Fruit fly (Drosophila melanogaster) whole organism, embryonic: ENCODE data around the gene crq.

Experiments used
- Asciz ChIP-seq: fragments of 200-800 bp; sonication (Bioruptor generic); optimal IDR thresholded peaks from 2 replicates; lab custom pipeline; 2017; ENCODE audit warnings: missing biosample characterization, mild to moderate bottlenecking, missing genetic modification characterization, missing genetic modification reagents
- CG10209 ChIP-seq: fragments of 200-800 bp; sonication (Bioruptor generic); optimal IDR thresholded peaks from 3 replicates; lab custom pipeline; 2017; ENCODE audit warnings: missing biosample characterization, mild to moderate bottlenecking, missing genetic modification characterization, missing genetic modification reagents
- CG10366 ChIP-seq: fragments of 200-800 bp; sonication (Bioruptor generic); IDR thresholded peaks from 2 replicates; pipeline ENCODE4 v1.3.6; 2022; ENCODE audit warnings: missing biosample characterization, missing genetic modification characterization
- CG10565 ChIP-seq: fragments of 200-800 bp; sonication (Bioruptor generic); optimal IDR thresholded peaks from 3 replicates; lab custom pipeline; 2016; ENCODE audit warnings: missing biosample characterization, mild to moderate bottlenecking, missing genetic modification characterization
- CG12104 ChIP-seq: fragments of 200-800 bp; sonication (Bioruptor generic); optimal IDR thresholded peaks from 3 replicates; lab custom pipeline; 2016; ENCODE audit warnings: missing biosample characterization, missing genetic modification characterization
- CG12236 ChIP-seq: fragments of 200-800 bp; sonication (Bioruptor generic); optimal IDR thresholded peaks from 2 replicates; lab custom pipeline; 2016; ENCODE audit warnings: missing biosample characterization, missing genetic modification characterization
- CG12299 ChIP-seq: fragments of 200-800 bp; sonication (Bioruptor generic); optimal IDR thresholded peaks from 2 replicates; lab custom pipeline; 2018; ENCODE audit warnings: missing biosample characterization, mild to moderate bottlenecking, missing genetic modification characterization
- CG13123 ChIP-seq: fragments of 200-800 bp; sonication (Bioruptor generic); optimal IDR thresholded peaks from 2 replicates; lab custom pipeline; 2016; ENCODE audit warnings: missing biosample characterization, missing genetic modification characterization
- CG15011 ChIP-seq: fragments of 200-800 bp; sonication (Bioruptor generic); optimal IDR thresholded peaks from 3 replicates; lab custom pipeline; 2018; ENCODE audit warnings: missing biosample characterization, mild to moderate bottlenecking, missing genetic modification characterization
- CG15479 ChIP-seq: fragments of 200-800 bp; sonication (Bioruptor generic); optimal IDR thresholded peaks from 3 replicates; lab custom pipeline; 2019; ENCODE audit warnings: missing biosample characterization, mild to moderate bottlenecking, missing genetic modification characterization, moderate library complexity
- CG1647 ChIP-seq: fragments of 200-800 bp; sonication (Bioruptor generic); optimal IDR thresholded peaks from 3 replicates; lab custom pipeline; 2016; ENCODE audit warnings: missing biosample characterization, missing genetic modification characterization
- CG17186 ChIP-seq: fragments of 200-800 bp; sonication (Bioruptor generic); optimal IDR thresholded peaks from 3 replicates; lab custom pipeline; 2017; ENCODE audit warnings: missing biosample characterization, missing genetic modification reagents, missing genetic modification characterization
- CG1832 ChIP-seq: fragments of 200-800 bp; sonication (Bioruptor generic); optimal IDR thresholded peaks from 2 replicates; lab custom pipeline; 2017; ENCODE audit warnings: missing biosample characterization, mild to moderate bottlenecking, missing genetic modification characterization, inconsistent platforms
- CG18476 ChIP-seq: fragments of 200-800 bp; sonication (Bioruptor generic); optimal IDR thresholded peaks from 2 replicates; lab custom pipeline; 2016; ENCODE audit warnings: missing biosample characterization, mild to moderate bottlenecking, missing genetic modification characterization
- CG2678 ChIP-seq: fragments of 200-800 bp; sonication (Bioruptor generic); optimal IDR thresholded peaks from 3 replicates; lab custom pipeline; 2019; ENCODE audit warnings: missing biosample characterization, mild to moderate bottlenecking, missing genetic modification characterization, moderate library complexity
- CG31365 ChIP-seq: fragments of 200-800 bp; sonication (Bioruptor generic); optimal IDR thresholded peaks from 2 replicates; lab custom pipeline; 2018; ENCODE audit warnings: missing biosample characterization, mild to moderate bottlenecking, missing genetic modification characterization
- CG33213 ChIP-seq: fragments of 200-800 bp; sonication (Bioruptor generic); optimal IDR thresholded peaks from 3 replicates; lab custom pipeline; 2016; ENCODE audit warnings: missing biosample characterization, missing genetic modification characterization
- CG34376 ChIP-seq: fragments of 200-800 bp; sonication (Bioruptor generic); optimal IDR thresholded peaks from 2 replicates; lab custom pipeline; 2018; ENCODE audit warnings: missing biosample characterization, mild to moderate bottlenecking, missing genetic modification characterization
- CG5180 ChIP-seq: fragments of 200-800 bp; sonication (Bioruptor generic); optimal IDR thresholded peaks from 3 replicates; lab custom pipeline; 2017; ENCODE audit warnings: missing biosample characterization, missing genetic modification characterization, mild to moderate bottlenecking, moderate library complexity, missing genetic modification reagents
- CG7357 ChIP-seq: fragments of 200-800 bp; sonication (Bioruptor generic); IDR thresholded peaks from 3 replicates; pipeline ENCODE4 v1.3.6; 2022; ENCODE audit warnings: missing biosample characterization, missing genetic modification characterization
- CG7839 ChIP-seq: fragments of 200-800 bp; sonication (Bioruptor generic); optimal IDR thresholded peaks from 3 replicates; lab custom pipeline; 2018; ENCODE audit warnings: missing biosample characterization, mild to moderate bottlenecking, missing genetic modification characterization, moderate library complexity
- CG7928 ChIP-seq: fragments of 200-800 bp; sonication (Bioruptor generic); optimal IDR thresholded peaks from 2 replicates; lab custom pipeline; 2017; ENCODE audit warnings: missing biosample characterization, mild to moderate bottlenecking, missing genetic modification characterization
- CG8281 ChIP-seq: fragments of 200-800 bp; sonication (Bioruptor generic); optimal IDR thresholded peaks from 2 replicates; lab custom pipeline; 2018; ENCODE audit warnings: missing biosample characterization, mild to moderate bottlenecking, missing genetic modification characterization, moderate library complexity
- CG8290 ChIP-seq, 3 experiments: fragments of 200-800 bp; sonication (Bioruptor generic); optimal IDR thresholded peaks; 2 replicates each; lab custom pipeline; 2016 to 2019; ENCODE audit warnings: missing biosample characterization in 3 of 3, missing genetic modification characterization in 3 of 3, mild to moderate bottlenecking in 2 of 3, moderate library complexity in 1 of 3
- CTCF ChIP-seq: fragments of 200-800 bp; sonication (Bioruptor generic); optimal IDR thresholded peaks from 2 replicates; lab custom pipeline; 2017; ENCODE audit warnings: missing biosample characterization, mild to moderate bottlenecking, missing genetic modification characterization, moderate library complexity
- Ets97D ChIP-seq: fragments of 200-800 bp; sonication (Bioruptor generic); optimal IDR thresholded peaks from 3 replicates; lab custom pipeline; 2016; ENCODE audit warnings: missing biosample characterization, missing genetic modification characterization
- Hand ChIP-seq: fragments of 200-800 bp; sonication (Bioruptor generic); optimal IDR thresholded peaks from 2 replicates; lab custom pipeline; 2017; ENCODE audit warnings: mild to moderate bottlenecking, missing biosample characterization, missing genetic modification reagents, missing genetic modification characterization
- HmgZ ChIP-seq: fragments of 200-800 bp; sonication (Bioruptor generic); optimal IDR thresholded peaks from 2 replicates; lab custom pipeline; 2018; ENCODE audit warnings: missing biosample characterization, mild to moderate bottlenecking, missing genetic modification characterization
- Myb ChIP-seq: fragments of 200-800 bp; sonication (Bioruptor generic); optimal IDR thresholded peaks from 2 replicates; lab custom pipeline; 2016; ENCODE audit warnings: missing biosample characterization, missing genetic modification characterization
- NC2α ChIP-seq: fragments of 200-800 bp; sonication (Bioruptor generic); optimal IDR thresholded peaks from 2 replicates; lab custom pipeline; 2016; ENCODE audit warnings: missing biosample characterization, missing genetic modification characterization
- Nf-YB ChIP-seq: fragments of 200-800 bp; sonication (Bioruptor generic); optimal IDR thresholded peaks from 3 replicates; lab custom pipeline; 2019; ENCODE audit warnings: missing biosample characterization, mild to moderate bottlenecking, missing genetic modification characterization, moderate library complexity
- Xbp1 ChIP-seq: fragments of 200-800 bp; sonication (Bioruptor generic); optimal IDR thresholded peaks from 3 replicates; lab custom pipeline; 2016; ENCODE audit warnings: missing biosample characterization, mild to moderate bottlenecking, missing genetic modification characterization
- ase ChIP-seq: fragments of 200-800 bp; sonication (Bioruptor generic); IDR thresholded peaks from 3 replicates; pipeline ENCODE4 v1.3.6; 2022; ENCODE audit warnings: missing biosample characterization, missing genetic modification characterization
- bigmax ChIP-seq: fragments of 200-800 bp; sonication (Bioruptor generic); optimal IDR thresholded peaks from 2 replicates; lab custom pipeline; 2018; ENCODE audit warnings: missing biosample characterization, mild to moderate bottlenecking, missing genetic modification characterization
- bowl ChIP-seq: fragments of 200-800 bp; sonication (Bioruptor generic); IDR thresholded peaks from 2 replicates; pipeline ENCODE4 v1.3.6; 2022; ENCODE audit warnings: missing biosample characterization, missing genetic modification characterization
- chif ChIP-seq, 2 experiments: fragments of 200-800 bp; sonication (Bioruptor generic); optimal IDR thresholded peaks; 3 replicates each; lab custom pipeline; 2016; ENCODE audit warnings: missing biosample characterization in 2 of 2, missing genetic modification characterization in 2 of 2
- croc ChIP-seq: fragments of 200-800 bp; sonication (Bioruptor generic); conservative IDR thresholded peaks from 3 replicates; pipeline ENCODE4 v1.3.6; 2022; ENCODE audit warnings: missing biosample characterization, missing genetic modification characterization
- cwo ChIP-seq: fragments of 200-800 bp; sonication (Bioruptor generic); optimal IDR thresholded peaks from 3 replicates; lab custom pipeline; 2017; ENCODE audit warnings: missing biosample characterization, missing genetic modification characterization, mild to moderate bottlenecking, moderate library complexity, missing genetic modification reagents
- gro ChIP-seq: fragments of 200-800 bp; sonication (Bioruptor generic); optimal IDR thresholded peaks from 2 replicates; lab custom pipeline; 2016; ENCODE audit warnings: missing biosample characterization, missing genetic modification characterization
- lilli ChIP-seq: fragments of 200-800 bp; sonication (Bioruptor generic); optimal IDR thresholded peaks from 3 replicates; lab custom pipeline; 2016; ENCODE audit warnings: missing biosample characterization, missing genetic modification characterization
- nau ChIP-seq: fragments of 200-800 bp; sonication (Bioruptor generic); optimal IDR thresholded peaks from 3 replicates; lab custom pipeline; 2017; ENCODE audit warnings: missing biosample characterization, mild to moderate bottlenecking, missing genetic modification characterization, missing genetic modification reagents
- nerfin-1 ChIP-seq: fragments of 200-800 bp; sonication (Bioruptor generic); optimal IDR thresholded peaks from 3 replicates; lab custom pipeline; 2019; ENCODE audit warnings: missing biosample characterization, mild to moderate bottlenecking, missing genetic modification characterization, moderate library complexity
- peb ChIP-seq: fragments of 200-800 bp; sonication (Bioruptor generic); IDR thresholded peaks from 2 replicates; pipeline ENCODE4 v1.3.6; 2022; ENCODE audit warnings: missing biosample characterization, missing genetic modification characterization
- phol ChIP-seq: fragments of 200-800 bp; sonication (Bioruptor generic); optimal IDR thresholded peaks from 3 replicates; lab custom pipeline; 2018; ENCODE audit warnings: missing biosample characterization, mild to moderate bottlenecking, missing genetic modification characterization, moderate library complexity
- row ChIP-seq: fragments of 200-800 bp; sonication (Bioruptor generic); IDR thresholded peaks from 3 replicates; pipeline ENCODE4 v1.3.6; 2022; ENCODE audit warnings: missing biosample characterization, missing genetic modification characterization
- shn ChIP-seq: fragments of 200-800 bp; sonication (Bioruptor generic); optimal IDR thresholded peaks from 3 replicates; lab custom pipeline; 2016; ENCODE audit warnings: missing biosample characterization, missing genetic modification characterization
- slou ChIP-seq: fragments of 200-800 bp; sonication (Bioruptor generic); optimal IDR thresholded peaks from 3 replicates; lab custom pipeline; 2016; ENCODE audit warnings: missing biosample characterization, missing genetic modification characterization
- unc-4 ChIP-seq: fragments of 200-800 bp; sonication (Bioruptor generic); IDR thresholded peaks from 2 replicates; pipeline ENCODE4 v1.3.6; 2022; ENCODE audit warnings: missing biosample characterization, missing genetic modification characterization; ENCODE audit not compliant: partially characterized antibody
- zf30C ChIP-seq: fragments of 200-800 bp; sonication (Bioruptor generic); optimal IDR thresholded peaks from 3 replicates; lab custom pipeline; 2018; ENCODE audit warnings: missing biosample characterization, mild to moderate bottlenecking, missing genetic modification characterization

The crq gene

DNA sequence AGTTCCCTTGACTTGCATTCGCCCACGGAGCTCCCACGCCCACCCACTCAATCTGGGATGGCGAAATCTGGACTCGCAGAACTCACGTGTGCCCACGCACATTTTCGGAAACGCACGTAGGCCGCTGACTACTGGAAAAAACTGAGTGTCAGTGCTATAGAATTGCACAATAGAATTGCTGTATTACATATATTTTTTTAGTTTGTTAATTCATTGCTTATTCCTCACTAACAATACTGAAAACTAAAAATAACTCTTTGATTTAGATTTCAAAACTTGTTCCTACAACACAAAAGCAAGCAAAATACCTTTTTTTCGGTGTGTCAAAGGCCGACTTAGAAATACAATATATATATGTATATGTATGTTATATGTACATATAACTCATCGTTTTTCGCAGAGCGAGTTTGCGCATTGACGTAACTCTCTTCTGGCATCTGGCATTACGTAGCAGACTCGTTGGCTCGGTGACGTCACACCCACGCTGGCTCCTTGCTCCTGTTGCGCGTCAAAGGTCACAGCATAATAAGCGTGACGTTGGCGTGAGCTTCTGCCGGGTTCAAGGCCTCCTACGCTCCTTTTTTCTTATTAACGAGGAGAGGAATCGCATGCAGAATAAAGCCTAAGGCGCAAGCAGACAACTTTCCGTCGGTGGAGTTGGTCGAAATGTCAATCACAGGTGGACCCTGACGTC is 29.1 kb upstream of the crq start (continued):
- TF ChIP-seq Ets97D (GFP tag; lab: Kevin White, UChicago) (peak; percentile 25), croc (peak; percentile 32; the same call in 1 of the 3 replicates), bigmax (GFP tag; lab: Kevin White, UChicago) (no peak), bowl (no peak), CG7928 (GFP tag; lab: Kevin White, UChicago) (no peak), CG5180 (GFP tag; lab: Kevin White, UChicago) (peak; percentile 48), CG15011 (GFP tag; lab: Kevin White, UChicago) (peak; percentile 83), CG12104 (GFP tag; lab: Kevin White, UChicago) (peak; percentile 72), ase (GFP tag; lab: Robert Waterston, UW) (no peak), peb (no peak), CTCF (GFP tag; lab: Kevin White, UChicago) (peak; percentile 15), CG1647 (peak; percentile 47), NC2α (no peak), unc-4 (no peak), row (GFP tag; lab: Robert Waterston, UW) (no peak), Nf-YB (GFP tag; lab: Kevin White, UChicago) (peak; percentile 53), CG10565 (peak; percentile 16), HmgZ (tag; lab: Kevin White, UChicago) (peak; percentile 83), CG7357 (GFP tag; lab: Robert Waterston, UW) (peak; percentile 74), CG2678 (tag; lab: Kevin White, UChicago) (peak; percentile 91), CG8290 (GFP tag; optimal IDR thresholded peaks at IDR 0.05; lab: Kevin White, UChicago) (no peak), CG8290 (tag; optimal IDR thresholded peaks at IDR 0.05; lab: Kevin White, UChicago) (peak in 1 of 2 experiments; percentile 83), CG18476 (GFP tag; lab: Kevin White, UChicago) (peak; percentile 84), CG12236 (GFP tag; lab: Kevin White, UChicago) (peak; percentile 6), CG31365 (tag; lab: Kevin White, UChicago) (peak; percentile 26), slou (peak; percentile 80), CG7839 (tag; lab: Kevin White, UChicago) (peak; percentile 88), CG17186 (GFP tag; lab: Kevin White, UChicago) (no peak), Myb (GFP tag; lab: Kevin White, UChicago) (peak; percentile 51), CG33213 (peak; percentile 62), nerfin-1 (tag; lab: Kevin White, UChicago) (no peak), gro (GFP tag; lab: Kevin White, UChicago) (peak; percentile 65), lilli (GFP tag; lab: Kevin White, UChicago) (peak; percentile 86), cwo (peak; percentile 96), CG15479 (GFP tag; lab: Kevin White, UChicago) (no peak), shn (GFP tag; lab: Kevin White, UChicago) (peak; percentile 23), Hand (GFP tag; lab: Kevin White, UChicago) (peak; percentile 86), CG10209 (GFP tag; lab: Kevin White, UChicago) (peak; percentile 87), chif (GFP tag; optimal IDR thresholded peaks at IDR 0.05; lab: Kevin White, UChicago) (peak; percentile 31 to 50), Asciz (GFP tag; lab: Kevin White, UChicago) (peak; percentile 69), nau (GFP tag; lab: Kevin White, UChicago) (peak; percentile 66), zf30C (GFP tag; lab: Kevin White, UChicago) (peak; percentile 78), phol (tag; lab: Kevin White, UChicago) (peak; percentile 64), CG1832 (no peak), CG10366 (GFP tag; lab: Robert Waterston, UW) (no peak), CG13123 (GFP tag; lab: Kevin White, UChicago) (peak; percentile 54), CG34376 (GFP tag; lab: Kevin White, UChicago) (peak; percentile 57), Xbp1 (GFP tag; lab: Kevin White, UChicago) (peak; percentile 78), CG12299 (tag; lab: Kevin White, UChicago) (peak; percentile 74), CG8281 (peak; percentile 57)
